Worm (Caenorhabditis elegans) whole organism, late embryonic: Measurements from ENCODE around the gene F01G4.6.
A peak's percentile ranks its signal among the peaks of the same experiment; 100 is the strongest.

Source experiments
- C08G9.2 ChIP-seq: sonication (generic microtip); optimal IDR thresholded peaks from 2 replicates; lab custom pipeline; 2016; ENCODE audit warnings: mild to moderate bottlenecking, missing genetic modification characterization, moderate library complexity, missing compliant biosample characterization
- F13H6.1 ChIP-seq: sonication (generic microtip); optimal IDR thresholded peaks from 2 replicates; lab custom pipeline; 2016; ENCODE audit warnings: missing genetic modification characterization, missing compliant biosample characterization
- K02D7.2 ChIP-seq: sonication (generic microtip); optimal IDR thresholded peaks from 2 replicates; lab custom pipeline; 2017; ENCODE audit warnings: mild to moderate bottlenecking, missing genetic modification characterization, missing compliant biosample characterization
- K09A11.1 ChIP-seq: sonication (generic microtip); optimal IDR thresholded peaks from 2 replicates; lab custom pipeline; 2017; ENCODE audit warnings: antibody characterized with exemption, mild to moderate bottlenecking, missing genetic modification characterization, missing compliant biosample characterization; ENCODE audit not compliant: insufficient read depth
- ama-1 ChIP-seq: fragments of 150-350 bp; optimal IDR thresholded peaks from 2 replicates; lab custom pipeline; 2014
- ceh-14 ChIP-seq: sonication (generic microtip); optimal IDR thresholded peaks from 2 replicates; lab custom pipeline; 2016; ENCODE audit warnings: missing genotype, missing genetic modification characterization, missing compliant biosample characterization
- ceh-19 ChIP-seq: fragments of 200-800 bp; sonication (Bioruptor generic); optimal IDR thresholded peaks from 2 replicates; lab custom pipeline; 2018; ENCODE audit warnings: mild to moderate bottlenecking, missing genetic modification characterization, missing compliant biosample characterization
- ceh-2 ChIP-seq: sonication (generic microtip); optimal IDR thresholded peaks from 2 replicates; lab custom pipeline; 2016; ENCODE audit warnings: missing genotype, missing genetic modification characterization, missing compliant biosample characterization
- ceh-22 ChIP-seq: sonication (generic microtip); optimal IDR thresholded peaks from 2 replicates; lab custom pipeline; 2017; ENCODE audit warnings: missing biosample characterization, missing genetic modification characterization
- ceh-31 ChIP-seq: sonication (generic microtip); optimal IDR thresholded peaks from 2 replicates; lab custom pipeline; 2016; ENCODE audit warnings: missing genetic modification characterization, missing compliant biosample characterization
- ceh-34 ChIP-seq: sonication (generic microtip); optimal IDR thresholded peaks from 2 replicates; lab custom pipeline; 2016; ENCODE audit warnings: mild to moderate bottlenecking, missing genetic modification characterization, missing compliant biosample characterization
- ceh-6 ChIP-seq: fragments of 200-800 bp; sonication (Bioruptor generic); optimal IDR thresholded peaks from 2 replicates; lab custom pipeline; 2018; ENCODE audit warnings: mild to moderate bottlenecking, missing genetic modification characterization, missing compliant biosample characterization
- che-1 ChIP-seq: sonication (generic microtip); optimal IDR thresholded peaks from 2 replicates; lab custom pipeline; 2016; ENCODE audit warnings: mild to moderate bottlenecking, missing genetic modification characterization, missing compliant biosample characterization
- dmd-4 ChIP-seq: sonication (generic microtip); optimal IDR thresholded peaks from 2 replicates; lab custom pipeline; 2016; ENCODE audit warnings: borderline replicate concordance, missing genetic modification characterization, missing compliant biosample characterization
- ets-4 ChIP-seq: sonication (generic microtip); optimal IDR thresholded peaks from 2 replicates; lab custom pipeline; 2016; ENCODE audit warnings: missing genetic modification characterization, missing compliant biosample characterization
- eyg-1 ChIP-seq: sonication (generic microtip); optimal IDR thresholded peaks from 2 replicates; lab custom pipeline; 2016; ENCODE audit warnings: missing genotype, missing genetic modification characterization, missing compliant biosample characterization
- gmeb-2 ChIP-seq: sonication (generic microtip); optimal IDR thresholded peaks from 2 replicates; lab custom pipeline; 2016; ENCODE audit warnings: missing genetic modification characterization, inconsistent platforms, missing compliant biosample characterization
- hlh-13 ChIP-seq: fragments of 200-800 bp; sonication (Bioruptor generic); optimal IDR thresholded peaks from 2 replicates; lab custom pipeline; 2018; ENCODE audit warnings: mild to moderate bottlenecking, missing genetic modification characterization, missing compliant biosample characterization
- hlh-8 ChIP-seq: sonication (generic microtip); optimal IDR thresholded peaks from 2 replicates; lab custom pipeline; 2016; ENCODE audit warnings: missing genotype, missing genetic modification characterization, missing compliant biosample characterization
- lim-6 ChIP-seq: sonication (generic microtip); optimal IDR thresholded peaks from 2 replicates; lab custom pipeline; 2016; ENCODE audit warnings: missing genetic modification characterization, missing compliant biosample characterization
- lin-11 ChIP-seq: fragments of 200-800 bp; sonication (Bioruptor generic); optimal IDR thresholded peaks from 2 replicates; lab custom pipeline; 2018; ENCODE audit warnings: mild to moderate bottlenecking, missing genetic modification characterization, missing compliant biosample characterization
- madf-2 ChIP-seq: sonication (generic microtip); optimal IDR thresholded peaks from 2 replicates; lab custom pipeline; 2017; ENCODE audit warnings: missing genetic modification characterization, missing compliant biosample characterization
- mec-3 ChIP-seq: sonication (generic microtip); optimal IDR thresholded peaks from 2 replicates; lab custom pipeline; 2016; ENCODE audit warnings: borderline replicate concordance, missing genetic modification characterization, missing compliant biosample characterization
- nhr-11 ChIP-seq: fragments of 150-350 bp; optimal IDR thresholded peaks from 2 replicates; lab custom pipeline; 2014; ENCODE audit warnings: missing biosample characterization, missing genetic modification characterization
- odd-2 ChIP-seq: sonication (generic microtip); optimal IDR thresholded peaks from 2 replicates; lab custom pipeline; 2017; ENCODE audit warnings: antibody characterized with exemption, mild to moderate bottlenecking, missing genetic modification characterization, missing compliant biosample characterization
- pag-3 ChIP-seq: sonication (generic microtip); optimal IDR thresholded peaks from 2 replicates; lab custom pipeline; 2016; ENCODE audit warnings: missing compliant biosample characterization, missing genetic modification characterization, borderline replicate concordance
- pat-9 ChIP-seq: fragments of 200-800 bp; sonication (Bioruptor generic); optimal IDR thresholded peaks from 2 replicates; lab custom pipeline; 2018; ENCODE audit warnings: mild to moderate bottlenecking, missing genetic modification characterization, moderate library complexity, missing compliant biosample characterization
- pax-1 ChIP-seq: fragments of 150-350 bp; optimal IDR thresholded peaks from 2 replicates; lab custom pipeline; 2014; ENCODE audit warnings: missing biosample characterization, missing genetic modification characterization
- pha-2 ChIP-seq: sonication (generic microtip); optimal IDR thresholded peaks from 2 replicates; lab custom pipeline; 2017; ENCODE audit warnings: mild to moderate bottlenecking, missing genetic modification characterization, missing compliant biosample characterization
- pros-1 ChIP-seq: fragments of 150-350 bp; optimal IDR thresholded peaks from 2 replicates; lab custom pipeline; 2014; ENCODE audit warnings: missing biosample characterization, missing genetic modification reagents, missing genetic modification characterization
- ref-2 ChIP-seq: sonication (generic microtip); optimal IDR thresholded peaks from 2 replicates; lab custom pipeline; 2016; ENCODE audit warnings: missing genetic modification characterization, missing compliant biosample characterization
- rnt-1 ChIP-seq: sonication (generic microtip); optimal IDR thresholded peaks from 2 replicates; lab custom pipeline; 2016; ENCODE audit warnings: missing genetic modification characterization, missing compliant biosample characterization
- sox-4 ChIP-seq: sonication (generic microtip); optimal IDR thresholded peaks from 2 replicates; lab custom pipeline; 2017; ENCODE audit warnings: mild to moderate bottlenecking, missing genetic modification characterization, inconsistent platforms, missing compliant biosample characterization
- syd-9 ChIP-seq: sonication (generic microtip); optimal IDR thresholded peaks from 2 replicates; lab custom pipeline; 2016; ENCODE audit warnings: mild to moderate bottlenecking, missing genetic modification characterization, moderate library complexity, missing compliant biosample characterization
- tbx-2 ChIP-seq: sonication (generic microtip); optimal IDR thresholded peaks from 2 replicates; lab custom pipeline; 2016; ENCODE audit warnings: missing genetic modification characterization, missing compliant biosample characterization
- unc-3 ChIP-seq, 2 experiments: fragments of 200-800 bp in 1 of 2; sonication (Bioruptor generic) in 1 of 2; sonication (generic microtip) in 1 of 2; conservative IDR thresholded peaks in 1 of 2; optimal IDR thresholded peaks in 1 of 2; 2 replicates each; pipeline versions ENCODE4 v1.3.6 to Lab custom; 2016 to 2022; ENCODE audit warnings: missing compliant biosample characterization in 2 of 2, missing genetic modification characterization in 2 of 2, missing genetic modification reagents in 1 of 2
- unc-42 ChIP-seq: sonication (generic microtip); optimal IDR thresholded peaks from 2 replicates; lab custom pipeline; 2016; ENCODE audit warnings: missing genotype, missing genetic modification characterization, missing compliant biosample characterization
- unc-55 ChIP-seq: sonication (generic microtip); optimal IDR thresholded peaks from 2 replicates; lab custom pipeline; 2017; ENCODE audit warnings: missing biosample characterization, missing genetic modification reagents, missing genetic modification characterization
- zip-5 ChIP-seq: sonication (generic microtip); optimal IDR thresholded peaks from 2 replicates; lab custom pipeline; 2016; ENCODE audit warnings: missing genetic modification characterization, missing compliant biosample characterization

Gene F01G4.6

DNA sequence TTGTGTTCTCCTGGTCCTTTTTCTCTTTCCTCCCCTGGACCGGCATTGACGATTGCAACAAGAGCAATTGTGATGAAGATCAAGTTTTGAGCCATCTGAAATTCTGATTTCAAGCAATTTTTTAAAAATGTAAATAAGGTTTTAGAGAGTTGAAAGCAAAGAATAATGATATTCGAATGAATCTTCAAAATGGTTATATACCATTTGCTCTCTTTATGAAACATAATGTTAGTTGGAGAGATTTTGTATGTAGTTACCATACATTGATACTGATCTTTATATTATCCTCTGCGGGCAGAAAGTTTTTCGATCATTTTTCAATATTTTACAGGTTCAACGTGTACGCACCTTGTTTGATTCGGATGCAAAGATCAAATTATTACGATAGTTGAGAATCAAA, 43.6 kb downstream of the F01G4.6 start, which contains the start of gene srlf-24:
TSS of gene srlf-24 (minus strand) at position 101 of the 400 bp plus-strand sequence.
- TF ChIP-seq unc-55 (GFP tag; lab: Kevin White, UChicago) (no peak), rnt-1 (no peak), ama-1 (no peak), lim-6 (tag; lab: Kevin White, UChicago) (no peak), ets-4 (tag; lab: Kevin White, UChicago) (no peak), ceh-22 (no peak), pha-2 (tag; lab: Kevin White, UChicago) (no peak), nhr-11 (no peak), lin-11 (tag; lab: Kevin White, UChicago) (no peak)

ce11 chrIV:11103501-11103900, 45.8 kb downstream of the F01G4.6 start:
- no peak for TF ChIP-seq ceh-6 (GFP tag; lab: Kevin White, UChicago)
- no peak for TF ChIP-seq ceh-14
- peak; percentile 79 for TF ChIP-seq nhr-11
- no peak for TF ChIP-seq C08G9.2
- TF ChIP-seq pax-1 (tag; lab: Kevin White, UChicago), result no peak

DNA sequence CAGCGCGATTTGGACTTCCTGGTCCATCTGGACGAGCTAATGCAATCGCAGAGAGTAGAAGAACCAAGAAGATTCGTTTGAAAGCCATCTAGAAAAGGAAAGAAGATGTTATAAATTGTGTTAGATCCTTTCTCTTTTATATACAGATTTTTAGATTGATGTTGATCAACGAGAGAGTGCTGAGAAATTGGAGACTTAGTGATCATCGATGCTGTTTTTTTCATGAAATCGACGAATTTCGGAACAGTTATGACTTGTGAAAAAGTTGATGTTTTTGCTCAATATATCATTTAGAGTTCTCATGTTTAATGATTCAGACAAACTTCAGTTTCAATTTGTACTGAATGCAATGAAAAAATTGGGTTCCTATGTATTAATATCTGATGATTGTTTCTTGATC, 46.7 kb downstream of the F01G4.6 start, which contains the start of gene srlf-17:
TSS of gene srlf-17 (minus strand) at position 101 of the 400 bp plus-strand sequence.
- TF ChIP-seq odd-2 (tag; lab: Kevin White, UChicago) (no peak), ceh-2 (tag; lab: Kevin White, UChicago) (no peak), lim-6 (tag; lab: Kevin White, UChicago) (no peak), pha-2 (tag; lab: Kevin White, UChicago) (no peak), dmd-4 (tag; lab: Kevin White, UChicago) (no peak), hlh-8 (tag; lab: Kevin White, UChicago) (no peak), pat-9 (tag; lab: Kevin White, UChicago) (no peak), hlh-13 (GFP tag; lab: Kevin White, UChicago) (no peak), rnt-1 (no peak), mec-3 (no peak), unc-3 (GFP tag; conservative IDR thresholded peaks at IDR 0.05; lab: Robert Waterston, UW) (no peak), unc-3 (tag; optimal IDR thresholded peaks at IDR 0.05; lab: Kevin White, UChicago) (no peak), madf-2 (tag; lab: Kevin White, UChicago) (no peak), ceh-19 (GFP tag; lab: Kevin White, UChicago) (no peak), tbx-2 (tag; lab: Kevin White, UChicago) (no peak)

DNA sequence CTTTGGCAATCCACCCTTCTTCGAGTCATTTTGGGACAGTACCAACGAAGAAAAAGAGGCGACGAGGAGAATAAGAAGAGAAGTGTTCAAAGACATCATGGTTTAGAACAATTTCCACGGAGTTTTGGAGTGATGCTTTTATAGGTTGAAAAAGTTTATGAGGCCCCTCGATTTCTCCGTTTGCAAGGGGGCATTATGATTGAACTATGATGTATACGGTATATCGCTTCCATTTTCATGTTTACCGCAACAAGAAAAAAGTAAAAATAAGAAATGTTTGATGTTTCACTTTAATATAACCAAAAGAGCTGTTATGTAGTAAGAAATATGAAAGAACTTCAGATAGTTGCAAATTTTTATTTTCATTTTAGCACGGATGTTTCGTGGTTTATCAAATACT, 47.9 kb downstream of the F01G4.6 start, which contains the start of gene srlf-18:
TSS of gene srlf-18 (minus strand) at position 101 of the 400 bp plus-strand sequence.
- no peak for TF ChIP-seq rnt-1
- TF ChIP-seq F13H6.1, result no peak
- TF ChIP-seq syd-9 (tag; lab: Kevin White, UChicago), result no peak
- no peak for TF ChIP-seq pax-1 (tag; lab: Kevin White, UChicago)
- no peak for TF ChIP-seq tbx-2 (tag; lab: Kevin White, UChicago)
- no peak for TF ChIP-seq unc-42 (tag; lab: Kevin White, UChicago)
- TF ChIP-seq ceh-31 (tag; lab: Kevin White, UChicago), result no peak
- TF ChIP-seq zip-5 (tag; lab: Kevin White, UChicago), result no peak
- no peak for TF ChIP-seq pros-1 (tag; lab: Kevin White, UChicago)

DNA sequence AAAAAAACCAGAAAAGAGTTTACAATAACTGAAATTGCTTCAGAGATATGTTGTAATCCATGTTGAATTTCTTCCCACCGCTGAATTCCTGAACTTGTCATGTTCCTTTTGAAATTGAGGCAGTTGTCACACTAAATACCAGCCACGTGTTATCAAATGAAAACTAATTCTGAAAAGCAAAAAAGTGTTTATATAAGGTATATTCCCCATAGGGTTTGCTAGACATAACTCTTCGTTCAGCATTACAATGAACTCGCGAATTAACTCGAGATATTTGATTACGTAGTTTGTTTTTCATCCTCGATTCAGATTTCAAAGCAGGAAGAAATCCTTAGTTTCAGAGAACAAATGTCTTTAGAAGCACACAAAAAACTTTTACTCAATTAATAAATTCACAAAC, 49.0 kb downstream of the F01G4.6 start, which contains the start of gene str-3:
TSS of gene str-3 (minus strand) at position 101 of the 400 bp plus-strand sequence.
- no peak for TF ChIP-seq ref-2
- no peak for TF ChIP-seq K02D7.2
- TF ChIP-seq gmeb-2 (tag; lab: Kevin White, UChicago), result no peak
- TF ChIP-seq che-1 (tag; lab: Kevin White, UChicago), result no peak
- TF ChIP-seq mec-3, result no peak
- TF ChIP-seq eyg-1 (tag; lab: Kevin White, UChicago), result no peak
- TF ChIP-seq pat-9 (tag; lab: Kevin White, UChicago), result no peak
- no peak for TF ChIP-seq ets-4 (tag; lab: Kevin White, UChicago)
- no peak for TF ChIP-seq lin-11 (tag; lab: Kevin White, UChicago)
- no peak for TF ChIP-seq ceh-34
- TF ChIP-seq pag-3, result no peak
- TF ChIP-seq pha-2 (tag; lab: Kevin White, UChicago), result no peak
- no peak for TF ChIP-seq sox-4 (tag; lab: Kevin White, UChicago)
- TF ChIP-seq K09A11.1 (tag; lab: Kevin White, UChicago), result no peak
